Fruit fly (Drosophila melanogaster) whole organism, adult: ENCODE measurements around the gene Tao.

ENCODE experiments used
- CG11617 ChIP-seq: fragments of 200-800 bp; sonication (Bioruptor generic); optimal IDR thresholded peaks from 2 replicates; lab custom pipeline; 2017; ENCODE audit warnings: mild to moderate bottlenecking, missing biosample characterization, missing genetic modification reagents, missing genetic modification characterization
- CG5204 ChIP-seq: fragments of 200-800 bp; sonication (Bioruptor generic); optimal IDR thresholded peaks from 2 replicates; lab custom pipeline; 2016; ENCODE audit warnings: missing biosample characterization, missing genetic modification characterization
- CG7101 ChIP-seq: fragments of 200-800 bp; sonication (Bioruptor generic); optimal IDR thresholded peaks from 2 replicates; lab custom pipeline; 2018; ENCODE audit warnings: missing biosample characterization, mild to moderate bottlenecking, missing genetic modification characterization, moderate library complexity
- ovo ChIP-seq: fragments of 200-800 bp; sonication (Bioruptor generic); optimal IDR thresholded peaks from 2 replicates; lab custom pipeline; 2016; ENCODE audit warnings: missing biosample characterization, missing genetic modification characterization

- TF ChIP-seq CG5204 (GFP tag; lab: Kevin White, UChicago) (no peak), CG11617 (GFP tag; lab: Kevin White, UChicago) (no peak), CG7101 (tag; lab: Kevin White, UChicago) (no peak), ovo (no peak)
These were observed 43.3 kb upstream of the Tao start, which contains the start of the genes Naa20A and MKP-4 for dm6 chrX:19622924-19623323.
